Worm (Caenorhabditis elegans) whole organism, L4/young adult: ENCODE data around the gene T16G12.1.

Experiments used
- W03F9.2 ChIP-seq: fragments of 150-350 bp; optimal IDR thresholded peaks from 2 replicates; lab custom pipeline; 2014; ENCODE audit warnings: missing biosample characterization, missing genetic modification characterization
- him-1 ChIP-seq: sonication (generic microtip); optimal IDR thresholded peaks from 2 replicates; lab custom pipeline; 2016; ENCODE audit warnings: missing genotype, missing genetic modification reagents, missing genetic modification characterization, missing compliant biosample characterization

- TF ChIP-seq him-1 (no peak), W03F9.2 (no peak)
These were observed 9.6 kb downstream of the T16G12.1 start, which contains the start of gene T16G12.7 for ce11 chrIII:10040013-10040412.
